Worm (Caenorhabditis elegans) whole organism, L2 larva: ENCODE data around the gene Y49F6A.5.

Experiments
- R02D3.7 ChIP-seq: fragments of 150-350 bp; optimal IDR thresholded peaks from 2 replicates; lab custom pipeline; 2014; ENCODE audit warnings: missing biosample characterization, missing genetic modification characterization
- Y55F3AM.14 ChIP-seq: fragments of 200-800 bp; sonication (Bioruptor generic); optimal IDR thresholded peaks from 2 replicates; lab custom pipeline; 2018; ENCODE audit warnings: mild to moderate bottlenecking, missing genetic modification characterization, missing compliant biosample characterization
- alr-1 ChIP-seq: fragments of 150-350 bp; optimal IDR thresholded peaks from 2 replicates; lab custom pipeline; 2014; ENCODE audit warnings: missing biosample characterization, missing genetic modification characterization
- aly-2 ChIP-seq: fragments of 150-350 bp; optimal IDR thresholded peaks from 2 replicates; lab custom pipeline; 2014; ENCODE audit warnings: missing biosample characterization, missing genetic modification characterization
- ama-1 ChIP-seq: fragments of 150-350 bp; optimal IDR thresholded peaks from 2 replicates; lab custom pipeline; 2018; ENCODE audit warnings: inconsistent platforms
- ceh-16 ChIP-seq: fragments of 150-350 bp; optimal IDR thresholded peaks from 2 replicates; lab custom pipeline; 2014; ENCODE audit warnings: missing biosample characterization, missing genetic modification characterization
- ceh-82 ChIP-seq: fragments of 150-350 bp; optimal IDR thresholded peaks from 2 replicates; lab custom pipeline; 2014; ENCODE audit warnings: missing biosample characterization, missing genetic modification characterization
- crh-2 ChIP-seq: sonication (generic microtip); optimal IDR thresholded peaks from 2 replicates; lab custom pipeline; 2017; ENCODE audit warnings: missing biosample characterization, missing genetic modification characterization
- egl-27 ChIP-seq: sonication (generic microtip); optimal IDR thresholded peaks from 3 replicates; lab custom pipeline; 2017; ENCODE audit warnings: missing biosample characterization, missing genetic modification reagents, missing genetic modification characterization
- elt-1 ChIP-seq: fragments of 150-350 bp; optimal IDR thresholded peaks from 2 replicates; lab custom pipeline; 2014; ENCODE audit warnings: missing biosample characterization, missing genetic modification characterization
- elt-3 ChIP-seq: sonication (generic microtip); optimal IDR thresholded peaks from 2 replicates; lab custom pipeline; 2017; ENCODE audit warnings: missing biosample characterization, missing genetic modification characterization
- gmeb-1 ChIP-seq: fragments of 150-350 bp; optimal IDR thresholded peaks from 2 replicates; lab custom pipeline; 2014; ENCODE audit warnings: missing biosample characterization, missing genetic modification characterization
- lin-11 ChIP-seq: fragments of 150-350 bp; sonication (generic microtip); optimal IDR thresholded peaks from 2 replicates; lab custom pipeline; 2014; ENCODE audit warnings: missing biosample characterization, missing genetic modification characterization, inconsistent platforms, mixed read lengths
- lin-13 ChIP-seq: fragments of 150-350 bp; optimal IDR thresholded peaks from 2 replicates; lab custom pipeline; 2014; ENCODE audit warnings: missing biosample characterization, missing genetic modification reagents, missing genetic modification characterization
- lin-39 ChIP-seq: fragments of 150-350 bp; optimal IDR thresholded peaks from 2 replicates; lab custom pipeline; 2014; ENCODE audit warnings: missing biosample characterization, missing genetic modification reagents, missing genetic modification characterization
- lsy-2 ChIP-seq, 2 experiments: fragments of 150-350 bp in 1 of 2; sonication (generic microtip) in 1 of 2; optimal IDR thresholded peaks; 2 replicates each; lab custom pipeline; 2014 to 2017; ENCODE audit warnings: missing biosample characterization in 2 of 2, missing genetic modification characterization in 2 of 2
- mab-5 ChIP-seq: fragments of 150-350 bp; optimal IDR thresholded peaks from 2 replicates; lab custom pipeline; 2014; ENCODE audit warnings: missing biosample characterization, missing genetic modification characterization
- mdl-1 ChIP-seq, 2 experiments: fragments of 150-350 bp in 1 of 2; sonication (generic microtip) in 1 of 2; optimal IDR thresholded peaks; 2 replicates each; lab custom pipeline; 2017; ENCODE audit warnings: missing biosample characterization in 2 of 2, missing genetic modification characterization in 2 of 2
- nhr-10 ChIP-seq: sonication (generic microtip); optimal IDR thresholded peaks from 2 replicates; lab custom pipeline; 2017; ENCODE audit warnings: missing biosample characterization, missing genetic modification characterization
- nhr-11 ChIP-seq: fragments of 150-350 bp; optimal IDR thresholded peaks from 2 replicates; lab custom pipeline; 2014; ENCODE audit warnings: missing biosample characterization, missing genetic modification characterization
- nhr-12 ChIP-seq: fragments of 150-350 bp; optimal IDR thresholded peaks from 2 replicates; lab custom pipeline; 2014; ENCODE audit warnings: missing biosample characterization, missing genetic modification characterization
- nhr-21 ChIP-seq: fragments of 150-350 bp; optimal IDR thresholded peaks from 2 replicates; lab custom pipeline; 2014; ENCODE audit warnings: missing biosample characterization, missing genetic modification characterization
- nhr-237 ChIP-seq: fragments of 150-350 bp; optimal IDR thresholded peaks from 2 replicates; lab custom pipeline; 2014; ENCODE audit warnings: missing biosample characterization, missing genetic modification characterization
- nhr-25 ChIP-seq: fragments of 150-350 bp; sonication (generic microtip); optimal IDR thresholded peaks from 3 replicates; lab custom pipeline; 2014; ENCODE audit warnings: missing biosample characterization, missing genetic modification characterization
- nhr-6 ChIP-seq: fragments of 150-350 bp; optimal IDR thresholded peaks from 2 replicates; lab custom pipeline; 2014; ENCODE audit warnings: missing biosample characterization, missing genetic modification characterization
- nhr-77 ChIP-seq: fragments of 150-350 bp; optimal IDR thresholded peaks from 2 replicates; lab custom pipeline; 2014; ENCODE audit warnings: missing biosample characterization, missing genetic modification characterization
- peb-1 ChIP-seq: fragments of 150-350 bp; optimal IDR thresholded peaks from 2 replicates; lab custom pipeline; 2014; ENCODE audit warnings: missing biosample characterization, missing genetic modification characterization
- skn-1 ChIP-seq: sonication (generic microtip); optimal IDR thresholded peaks from 2 replicates; lab custom pipeline; 2017; ENCODE audit warnings: missing biosample characterization, missing genetic modification characterization
- sma-9 ChIP-seq, 2 experiments: fragments of 150-350 bp in 1 of 2; sonication (generic microtip) in 1 of 2; optimal IDR thresholded peaks; 2 replicates each; lab custom pipeline; 2014 to 2016; ENCODE audit warnings: missing genetic modification characterization in 2 of 2, mild to moderate bottlenecking in 1 of 2, missing biosample characterization in 1 of 2, missing compliant biosample characterization in 1 of 2, missing genetic modification reagents in 1 of 2, moderate library complexity in 1 of 2
- snpc-4 ChIP-seq: fragments of 150-350 bp; optimal IDR thresholded peaks from 2 replicates; lab custom pipeline; 2014; ENCODE audit warnings: missing biosample characterization, missing genetic modification characterization
- unc-39 ChIP-seq: fragments of 150-350 bp; optimal IDR thresholded peaks from 2 replicates; lab custom pipeline; 2014; ENCODE audit warnings: missing biosample characterization, missing genetic modification characterization
- unc-55 ChIP-seq: fragments of 150-350 bp; sonication (generic microtip); optimal IDR thresholded peaks from 3 replicates; lab custom pipeline; 2014; ENCODE audit warnings: missing biosample characterization, missing genetic modification reagents, missing genetic modification characterization
- unc-62 ChIP-seq: fragments of 150-350 bp; optimal IDR thresholded peaks from 2 replicates; lab custom pipeline; 2014; ENCODE audit warnings: missing biosample characterization, missing genetic modification reagents, missing genetic modification characterization
- ztf-1 ChIP-seq: fragments of 200-800 bp; sonication (Bioruptor generic); conservative IDR thresholded peaks from 2 replicates; pipeline ENCODE4 v1.3.6; 2022; ENCODE audit warnings: missing genetic modification characterization, missing compliant biosample characterization
- ztf-11 ChIP-seq: sonication (generic microtip); optimal IDR thresholded peaks from 2 replicates; lab custom pipeline; 2017; ENCODE audit warnings: missing biosample characterization, missing genetic modification characterization
- ztf-4 ChIP-seq: fragments of 150-350 bp; optimal IDR thresholded peaks from 2 replicates; lab custom pipeline; 2014; ENCODE audit warnings: missing biosample characterization, missing genetic modification characterization

The Y49F6A.5 gene

ce11 chrII:3626872-3627271, 17.2 kb upstream of the Y49F6A.5 start, which contains the start of gene M151.3:
Gene M151.3 (plus strand): TSS chrII:3627172.
- TF ChIP-seq elt-1 (tag; lab: Kevin White, UChicago) (no peak), nhr-10 (tag; lab: Kevin White, UChicago) (no peak), aly-2 (tag; lab: Kevin White, UChicago) (no peak), ztf-11 (no peak), nhr-21 (tag; lab: Kevin White, UChicago) (no peak), nhr-12 (tag; lab: Kevin White, UChicago) (no peak), mab-5 (tag; lab: Kevin White, UChicago) (no peak), lin-13 (GFP tag; lab: Kevin White, UChicago) (no peak), peb-1 (tag; lab: Kevin White, UChicago) (no peak), nhr-11 (no peak), nhr-25 (tag; lab: Kevin White, UChicago) (no peak), ceh-82 (no peak), gmeb-1 (no peak), sma-9 (GFP tag; optimal IDR thresholded peaks at IDR 0.05; lab: Kevin White, UChicago) (no peak), sma-9 (tag; optimal IDR thresholded peaks at IDR 0.05; lab: Kevin White, UChicago) (no peak), mdl-1 (tag; optimal IDR thresholded peaks at IDR 0.05; lab: Kevin White, UChicago) (no peak), R02D3.7 (tag; lab: Kevin White, UChicago) (no peak)
- TF ChIP-seq, all 48 proteins: peak for 0

ce11 chrII:3622014-3622413, 12.3 kb upstream of the Y49F6A.5 start, which contains the start of gene M151.7:
Gene M151.7 (plus strand): TSS chrII:3622314.
- TF ChIP-seq Y55F3AM.14 (GFP tag; lab: Kevin White, UChicago): no peak
- no peak for TF ChIP-seq peb-1 (tag; lab: Kevin White, UChicago)
- TF ChIP-seq lin-13 (GFP tag; lab: Kevin White, UChicago): no peak
- no peak for TF ChIP-seq mdl-1 (tag; optimal IDR thresholded peaks at IDR 0.05; lab: Kevin White, UChicago)
- TF ChIP-seq ceh-82: no peak
- no peak for TF ChIP-seq unc-39 (tag; lab: Kevin White, UChicago)
- no peak for TF ChIP-seq nhr-237
- TF ChIP-seq nhr-21 (tag; lab: Kevin White, UChicago): no peak
- no peak for TF ChIP-seq lin-39 (tag; lab: Kevin White, UChicago)
- no peak for TF ChIP-seq ceh-16 (tag; lab: Kevin White, UChicago)
- no peak for TF ChIP-seq R02D3.7 (tag; lab: Kevin White, UChicago)
- no peak for TF ChIP-seq snpc-4 (tag; lab: Kevin White, UChicago)
- no peak for TF ChIP-seq nhr-11
- TF ChIP-seq unc-55: no peak
- no peak for TF ChIP-seq ztf-1
- no peak for TF ChIP-seq lsy-2 (tag; optimal IDR thresholded peaks at IDR 0.05; lab: Kevin White, UChicago)
- TF ChIP-seq nhr-77 (tag; lab: Kevin White, UChicago): no peak
- TF ChIP-seq gmeb-1: no peak

ce11 chrII:3620862-3621261, 11.2 kb upstream of the Y49F6A.5 start:
- TF ChIP-seq sma-9 (GFP tag; optimal IDR thresholded peaks at IDR 0.05; lab: Kevin White, UChicago): no peak
- no peak for TF ChIP-seq sma-9 (tag; optimal IDR thresholded peaks at IDR 0.05; lab: Kevin White, UChicago)
- no peak for TF ChIP-seq ama-1 (lab: Kevin White, UChicago)
- no peak for TF ChIP-seq unc-55
- no peak for TF ChIP-seq nhr-6 (tag; lab: Kevin White, UChicago)
- no peak for TF ChIP-seq egl-27 (tag; lab: Kevin White, UChicago)
- no peak for TF ChIP-seq lin-11 (tag; lab: Kevin White, UChicago)
- TF ChIP-seq crh-2: no peak
- TF ChIP-seq nhr-237: no peak
- TF ChIP-seq unc-62 (GFP tag; lab: Kevin White, UChicago): no peak
- no peak for TF ChIP-seq nhr-10 (tag; lab: Kevin White, UChicago)
- no peak for TF ChIP-seq nhr-12 (tag; lab: Kevin White, UChicago)
- TF ChIP-seq elt-3 (tag; lab: Kevin White, UChicago): no peak
- no peak for TF ChIP-seq ztf-1
- no peak for TF ChIP-seq nhr-77 (tag; lab: Kevin White, UChicago)
- TF ChIP-seq alr-1 (tag; lab: Kevin White, UChicago): no peak
- TF ChIP-seq peb-1 (tag; lab: Kevin White, UChicago): no peak
- TF ChIP-seq skn-1: no peak
- TF ChIP-seq lsy-2 (tag; optimal IDR thresholded peaks at IDR 0.05; lab: Kevin White, UChicago): no peak

- TF ChIP-seq nhr-21 (tag; lab: Kevin White, UChicago) (no peak), ztf-1 (no peak), unc-55 (no peak), lin-13 (GFP tag; lab: Kevin White, UChicago) (no peak), elt-3 (tag; lab: Kevin White, UChicago) (no peak), crh-2 (no peak), aly-2 (tag; lab: Kevin White, UChicago) (no peak), ztf-4 (no peak), ceh-16 (tag; lab: Kevin White, UChicago) (no peak), unc-39 (tag; lab: Kevin White, UChicago) (no peak), egl-27 (tag; lab: Kevin White, UChicago) (no peak), nhr-10 (tag; lab: Kevin White, UChicago) (no peak), gmeb-1 (no peak), nhr-77 (tag; lab: Kevin White, UChicago) (no peak), lsy-2 (tag; optimal IDR thresholded peaks at IDR 0.05; lab: Kevin White, UChicago) (no peak)
These were observed 7.8 kb upstream of the Y49F6A.5 start, which contains the start of gene F40E12.1 for ce11 chrII:3617512-3617911. Gene F40E12.1 (plus strand): TSS chrII:3617812.
